Worm (Caenorhabditis elegans): ENCODE results near the gene T10F2.5.

DNA sequence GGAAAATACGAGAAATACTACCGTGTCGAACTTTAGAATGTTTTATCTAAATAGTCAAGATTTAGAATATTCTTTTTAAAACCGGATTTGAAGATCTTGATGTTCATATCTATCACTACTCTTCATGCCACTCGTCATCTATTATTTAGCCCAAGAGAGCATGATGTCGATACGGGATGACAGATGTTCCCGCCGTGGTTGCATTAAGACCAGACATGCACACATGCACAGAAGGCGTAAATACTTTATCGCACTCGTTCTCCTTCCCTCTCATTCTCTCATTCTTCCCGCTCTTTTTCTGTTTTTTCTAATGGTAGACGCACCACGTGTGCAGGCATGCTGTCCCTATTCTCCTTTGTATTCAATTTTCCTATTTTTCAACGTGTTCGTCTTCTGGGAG is 24.0 kb upstream of the T10F2.5 start:
- TF ChIP-seq ama-1 (optimal IDR thresholded peaks at IDR 0.05) = no peak
- no peak for TF ChIP-seq pag-3 (tag; optimal IDR thresholded peaks at IDR 0.05; ENCODE audit: borderline replicate concordance)
- no peak for TF ChIP-seq ceh-6 (GFP tag; optimal IDR thresholded peaks at IDR 0.05)
- no peak for TF ChIP-seq tbx-2 (tag; optimal IDR thresholded peaks at IDR 0.05)

Data from whole organism, late embryonic.